Worm (Caenorhabditis elegans) whole organism, late embryonic: ENCODE measurements around the gene nlp-33.

ENCODE experiments used
- C38D4.7 ChIP-seq: fragments of 200-800 bp; sonication (Bioruptor generic); optimal IDR thresholded peaks from 2 replicates; lab custom pipeline; 2018; ENCODE audit warnings: mild to moderate bottlenecking, missing genetic modification characterization, moderate library complexity, missing compliant biosample characterization
- K09A11.1 ChIP-seq: sonication (generic microtip); optimal IDR thresholded peaks from 2 replicates; lab custom pipeline; 2017; ENCODE audit warnings: antibody characterized with exemption, mild to moderate bottlenecking, missing genetic modification characterization, missing compliant biosample characterization; ENCODE audit not compliant: insufficient read depth
- T23F11.4 ChIP-seq: fragments of 200-800 bp; sonication (Bioruptor generic); optimal IDR thresholded peaks from 2 replicates; lab custom pipeline; 2018; ENCODE audit warnings: mild to moderate bottlenecking, missing genetic modification characterization, missing compliant biosample characterization
- Y22D7AL.16 ChIP-seq: sonication (generic microtip); optimal IDR thresholded peaks from 2 replicates; lab custom pipeline; 2016; ENCODE audit warnings: missing genetic modification characterization, missing compliant biosample characterization
- ama-1 ChIP-seq: fragments of 150-350 bp; optimal IDR thresholded peaks from 2 replicates; lab custom pipeline; 2014
- ceh-18 ChIP-seq: sonication (generic microtip); optimal IDR thresholded peaks from 2 replicates; lab custom pipeline; 2016; ENCODE audit warnings: missing genetic modification characterization, missing compliant biosample characterization
- ceh-24 ChIP-seq: sonication (generic microtip); optimal IDR thresholded peaks from 2 replicates; lab custom pipeline; 2016; ENCODE audit warnings: mild to moderate bottlenecking, missing genetic modification characterization, missing compliant biosample characterization
- ceh-30 ChIP-seq: fragments of 150-350 bp; optimal IDR thresholded peaks from 2 replicates; lab custom pipeline; 2014; ENCODE audit warnings: missing biosample characterization, missing genetic modification characterization
- ceh-34 ChIP-seq: sonication (generic microtip); optimal IDR thresholded peaks from 2 replicates; lab custom pipeline; 2016; ENCODE audit warnings: mild to moderate bottlenecking, missing genetic modification characterization, missing compliant biosample characterization
- ceh-45 ChIP-seq: fragments of 200-800 bp; sonication (Bioruptor generic); IDR thresholded peaks from 2 replicates; pipeline ENCODE4 v1.3.6; 2022; ENCODE audit warnings: missing genetic modification reagents, missing genetic modification characterization, missing compliant biosample characterization
- ceh-48 ChIP-seq: sonication (generic microtip); optimal IDR thresholded peaks from 2 replicates; lab custom pipeline; 2016; ENCODE audit warnings: missing genetic modification characterization, inconsistent platforms, missing compliant biosample characterization
- che-1 ChIP-seq: sonication (generic microtip); optimal IDR thresholded peaks from 2 replicates; lab custom pipeline; 2016; ENCODE audit warnings: mild to moderate bottlenecking, missing genetic modification characterization, missing compliant biosample characterization
- dve-1 ChIP-seq: sonication (generic microtip); optimal IDR thresholded peaks from 2 replicates; lab custom pipeline; 2017; ENCODE audit warnings: antibody characterized with exemption, mild to moderate bottlenecking, missing genetic modification characterization, missing compliant biosample characterization
- elt-2 ChIP-seq: sonication (generic microtip); optimal IDR thresholded peaks from 2 replicates; lab custom pipeline; 2016; ENCODE audit warnings: missing genetic modification reagents, missing genetic modification characterization, missing compliant biosample characterization
- fkh-6 ChIP-seq: sonication (generic microtip); optimal IDR thresholded peaks from 2 replicates; lab custom pipeline; 2016; ENCODE audit warnings: missing genetic modification characterization, missing compliant biosample characterization
- hlh-13 ChIP-seq: fragments of 200-800 bp; sonication (Bioruptor generic); optimal IDR thresholded peaks from 2 replicates; lab custom pipeline; 2018; ENCODE audit warnings: mild to moderate bottlenecking, missing genetic modification characterization, missing compliant biosample characterization
- lim-6 ChIP-seq: sonication (generic microtip); optimal IDR thresholded peaks from 2 replicates; lab custom pipeline; 2016; ENCODE audit warnings: missing genetic modification characterization, missing compliant biosample characterization
- lin-11 ChIP-seq: fragments of 200-800 bp; sonication (Bioruptor generic); optimal IDR thresholded peaks from 2 replicates; lab custom pipeline; 2018; ENCODE audit warnings: mild to moderate bottlenecking, missing genetic modification characterization, missing compliant biosample characterization
- nhr-11 ChIP-seq: fragments of 150-350 bp; optimal IDR thresholded peaks from 2 replicates; lab custom pipeline; 2014; ENCODE audit warnings: missing biosample characterization, missing genetic modification characterization
- nhr-232 ChIP-seq: sonication (generic microtip); optimal IDR thresholded peaks from 2 replicates; lab custom pipeline; 2016; ENCODE audit warnings: missing genetic modification characterization, missing compliant biosample characterization
- odd-2 ChIP-seq: sonication (generic microtip); optimal IDR thresholded peaks from 2 replicates; lab custom pipeline; 2017; ENCODE audit warnings: antibody characterized with exemption, mild to moderate bottlenecking, missing genetic modification characterization, missing compliant biosample characterization
- pat-9 ChIP-seq: fragments of 200-800 bp; sonication (Bioruptor generic); optimal IDR thresholded peaks from 2 replicates; lab custom pipeline; 2018; ENCODE audit warnings: mild to moderate bottlenecking, missing genetic modification characterization, moderate library complexity, missing compliant biosample characterization
- pax-1 ChIP-seq: fragments of 150-350 bp; optimal IDR thresholded peaks from 2 replicates; lab custom pipeline; 2014; ENCODE audit warnings: missing biosample characterization, missing genetic modification characterization
- pros-1 ChIP-seq: fragments of 150-350 bp; optimal IDR thresholded peaks from 2 replicates; lab custom pipeline; 2014; ENCODE audit warnings: missing biosample characterization, missing genetic modification reagents, missing genetic modification characterization
- syd-9 ChIP-seq: sonication (generic microtip); optimal IDR thresholded peaks from 2 replicates; lab custom pipeline; 2016; ENCODE audit warnings: mild to moderate bottlenecking, missing genetic modification characterization, moderate library complexity, missing compliant biosample characterization
- ttx-3 ChIP-seq: sonication (generic microtip); optimal IDR thresholded peaks from 2 replicates; lab custom pipeline; 2016; ENCODE audit warnings: missing genetic modification reagents, missing genetic modification characterization, missing compliant biosample characterization
- unc-42 ChIP-seq: sonication (generic microtip); optimal IDR thresholded peaks from 2 replicates; lab custom pipeline; 2016; ENCODE audit warnings: missing genotype, missing genetic modification characterization, missing compliant biosample characterization
- unc-86 ChIP-seq: sonication (generic microtip); optimal IDR thresholded peaks from 2 replicates; lab custom pipeline; 2016; ENCODE audit warnings: missing genetic modification characterization, missing compliant biosample characterization
- zip-5 ChIP-seq: sonication (generic microtip); optimal IDR thresholded peaks from 2 replicates; lab custom pipeline; 2016; ENCODE audit warnings: missing genetic modification characterization, missing compliant biosample characterization
- ztf-16 ChIP-seq: sonication (generic microtip); optimal IDR thresholded peaks from 2 replicates; lab custom pipeline; 2017; ENCODE audit warnings: missing genetic modification characterization, missing compliant biosample characterization

The nlp-33 gene

ce11 chrV:11171906-11172305 is 24.8 kb downstream of the nlp-33 start, which contains the start of gene T19C4.5:
Gene T19C4.5, plus strand, starts transcription at chrV:11172213.
- no peak for TF ChIP-seq ceh-24 (tag; lab: Kevin White, UChicago)
- TF ChIP-seq ama-1 (lab: Kevin White, UChicago), result no peak
- TF ChIP-seq syd-9, result no peak
- TF ChIP-seq lin-11, result no peak
- no peak for TF ChIP-seq C38D4.7 (GFP tag; lab: Kevin White, UChicago)

DNA sequence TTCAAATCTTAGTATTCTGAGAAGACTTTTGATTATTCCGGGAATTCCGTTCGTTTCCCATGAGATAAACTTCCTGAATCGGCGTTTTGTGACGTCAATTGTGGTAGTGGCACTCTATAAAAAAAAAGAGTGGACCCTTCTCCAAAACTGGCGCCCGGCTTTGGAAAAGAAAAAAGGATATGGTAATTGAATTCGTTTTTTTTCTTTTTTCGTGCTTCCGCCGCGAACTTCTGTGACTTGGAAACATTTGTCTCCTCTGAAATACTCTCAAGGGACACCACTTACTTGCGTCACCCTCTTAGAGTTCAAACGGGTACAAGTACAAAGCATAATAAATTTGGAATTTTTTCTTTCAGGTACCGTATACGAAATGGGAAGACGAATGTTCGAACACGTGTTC is 25.5 kb downstream of the nlp-33 start:
- TF ChIP-seq unc-42 (tag; lab: Kevin White, UChicago) (peak; percentile 31), pros-1 (tag; lab: Kevin White, UChicago) (no peak), lim-6 (tag; lab: Kevin White, UChicago) (no peak)

- TF ChIP-seq zip-5 (no peak), pax-1 (tag; lab: Kevin White, UChicago) (no peak), ceh-48 (tag; lab: Kevin White, UChicago) (no peak)
These were observed 27.5 kb downstream of the nlp-33 start for ce11 chrV:11174663-11175062.

- TF ChIP-seq elt-2 (tag; lab: Kevin White, UChicago), result peak; percentile 46
These were observed 29.7 kb downstream of the nlp-33 start for ce11 chrV:11176693-11177304.

DNA sequence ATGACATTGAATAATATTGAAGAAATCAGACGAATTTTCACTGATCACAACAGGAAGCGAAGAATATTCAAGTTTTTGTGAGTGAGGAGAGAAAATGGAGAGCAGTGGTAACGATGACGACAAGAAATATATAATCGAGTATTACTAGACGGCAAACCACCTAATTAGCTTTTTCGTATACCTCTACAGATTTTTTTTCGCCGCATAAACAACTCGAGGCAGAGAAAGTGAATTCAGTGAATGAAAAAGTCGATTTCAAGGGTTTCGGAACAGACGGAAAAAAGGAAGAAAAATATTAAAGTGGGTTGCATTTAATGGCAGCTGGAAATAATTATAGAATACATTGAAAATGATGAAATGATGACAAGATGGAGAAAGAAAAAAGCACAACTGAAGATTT is 30.4 kb downstream of the nlp-33 start, which contains the start of gene gpa-1:
TSS of gene gpa-1 (minus strand) at position 101 of the 400 bp plus-strand sequence.
- TF ChIP-seq pax-1 (tag; lab: Kevin White, UChicago) (no peak), ztf-16 (no peak), ceh-45 (GFP tag; lab: Robert Waterston, UW) (no peak), unc-86 (tag; lab: Kevin White, UChicago) (no peak), Y22D7AL.16 (tag; lab: Kevin White, UChicago) (no peak), nhr-11 (tag; lab: Kevin White, UChicago) (no peak), nhr-232 (tag; lab: Kevin White, UChicago) (no peak), T23F11.4 (GFP tag; lab: Kevin White, UChicago) (no peak), K09A11.1 (tag; lab: Kevin White, UChicago) (no peak), ceh-18 (tag; lab: Kevin White, UChicago) (no peak), fkh-6 (tag; lab: Kevin White, UChicago) (no peak)

DNA sequence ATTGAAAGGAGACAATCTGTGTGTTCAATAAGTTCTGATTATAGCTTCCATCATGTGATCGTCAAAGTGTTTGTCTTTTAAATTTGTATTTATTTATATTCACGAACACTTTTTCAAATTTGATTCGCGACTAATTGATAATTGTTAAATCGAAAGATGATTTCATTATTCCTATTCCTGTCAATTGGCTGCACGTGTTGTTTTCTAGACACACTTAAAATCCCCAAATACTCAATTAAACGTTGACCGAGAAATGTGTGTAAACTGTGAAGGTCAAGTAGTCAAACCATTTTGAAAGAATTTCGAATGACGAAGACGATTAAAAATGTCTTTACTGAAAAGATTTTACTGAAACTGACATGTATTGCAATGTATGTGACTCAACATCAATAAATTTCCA is 33.8 kb downstream of the nlp-33 start:
- no peak for TF ChIP-seq che-1

ce11 chrV:11182925-11183324 is 35.8 kb downstream of the nlp-33 start, which contains the start of gene cnc-10:
Gene cnc-10, plus strand, starts transcription at chrV:11183225.
- no peak for TF ChIP-seq lin-11
- TF ChIP-seq odd-2 (tag; lab: Kevin White, UChicago), result no peak
- TF ChIP-seq ceh-34, result no peak
- TF ChIP-seq dve-1 (tag; lab: Kevin White, UChicago), result no peak
- no peak for TF ChIP-seq pat-9 (tag; lab: Kevin White, UChicago)
- no peak for TF ChIP-seq ceh-30 (tag; lab: Kevin White, UChicago)
- TF ChIP-seq, all 69 proteins: peak for 0

DNA sequence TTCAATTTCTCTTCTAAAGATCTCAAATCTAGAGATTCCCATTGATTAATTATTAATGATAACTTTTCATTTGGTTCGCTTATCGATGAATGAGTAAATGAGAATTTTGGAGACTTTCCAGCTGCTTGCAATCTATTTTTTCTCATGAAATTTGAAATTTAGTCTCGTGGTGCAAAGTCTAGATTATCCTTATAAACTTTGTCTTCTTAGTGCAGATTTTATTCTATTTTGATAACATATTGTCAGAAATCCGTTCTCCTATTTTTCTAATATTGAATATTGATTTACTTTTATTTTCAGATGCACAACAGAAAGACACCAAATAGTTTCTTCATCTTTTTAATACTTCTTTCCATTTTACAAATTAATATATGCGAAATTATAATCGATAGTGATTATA is 43.8 kb downstream of the nlp-33 start, which contains the start of gene lgc-49:
TSS of gene lgc-49 (plus strand) at position 301 of the 400 bp plus-strand sequence.
- no peak for TF ChIP-seq zip-5
- TF ChIP-seq T23F11.4 (GFP tag; lab: Kevin White, UChicago), result no peak
- no peak for TF ChIP-seq pros-1 (tag; lab: Kevin White, UChicago)
- no peak for TF ChIP-seq nhr-232 (tag; lab: Kevin White, UChicago)
- TF ChIP-seq ttx-3 (tag; lab: Kevin White, UChicago), result no peak
- TF ChIP-seq hlh-13 (GFP tag; lab: Kevin White, UChicago), result no peak
